Fruit fly (Drosophila melanogaster): ENCODE data around the gene CG3793.

dm6 chr2L:15740918-15741317, 23.1 kb upstream of the CG3793 start:
- TF ChIP-seq CG6854 (GFP tag; optimal IDR thresholded peaks at IDR 0.05) (no peak), CG10631 (GFP tag; optimal IDR thresholded peaks at IDR 0.05) (no peak), Hr39 (GFP tag; optimal IDR thresholded peaks at IDR 0.05) (no peak), CG6808 (GFP tag; optimal IDR thresholded peaks at IDR 0.05) (no peak)
